Worm (Caenorhabditis elegans): Measurements from ENCODE around the gene Y49G5A.1.

DNA sequence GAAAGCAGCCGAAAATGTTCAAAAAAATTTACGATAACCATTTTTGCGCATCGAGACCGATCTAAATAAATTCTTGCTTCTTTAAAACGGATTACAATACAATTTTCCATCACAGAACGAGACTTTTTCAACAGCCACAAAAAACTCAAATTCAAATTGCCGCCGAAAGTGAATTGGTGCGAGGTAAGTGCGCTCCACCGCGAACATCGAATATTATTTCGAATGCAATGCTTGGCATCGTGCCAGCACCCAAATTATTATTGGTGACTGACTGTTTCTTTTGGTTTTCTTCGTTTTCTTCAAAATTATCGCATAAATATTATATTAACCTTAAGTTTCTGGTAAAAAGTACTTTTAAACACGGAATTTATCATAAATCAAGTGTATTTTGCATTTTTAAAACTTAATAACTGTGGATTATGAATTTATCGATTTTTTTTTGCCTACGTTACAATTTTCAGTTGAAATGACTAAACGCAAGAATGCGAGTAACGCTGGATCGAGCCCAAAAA is 18.1 kb downstream of the Y49G5A.1 start, which contains the start of gene penr-1:
- no peak for TF ChIP-seq nhr-76 (tag; optimal IDR thresholded peaks at IDR 0.05)
- TF ChIP-seq nhr-237 (tag; optimal IDR thresholded peaks at IDR 0.05): no peak
- no peak for TF ChIP-seq ceh-9 (tag; optimal IDR thresholded peaks at IDR 0.05)
- TF ChIP-seq ceh-28 (tag; optimal IDR thresholded peaks at IDR 0.05): no peak

Data from whole organism, L3 larva.